Worm (Caenorhabditis elegans) whole organism, mixed stage, embryonic: Measurements from ENCODE around the gene nep-22.

ENCODE experiments used
- blmp-1 ChIP-seq: fragments of 150-350 bp; optimal IDR thresholded peaks from 2 replicates; lab custom pipeline; 2014; ENCODE audit warnings: missing biosample characterization, missing genetic modification characterization
- ces-1 ChIP-seq: fragments of 150-350 bp; optimal IDR thresholded peaks from 2 replicates; lab custom pipeline; 2014; ENCODE audit warnings: missing biosample characterization, missing genetic modification reagents, missing genetic modification characterization
- lsy-2 ChIP-seq: fragments of 150-350 bp; optimal IDR thresholded peaks from 2 replicates; lab custom pipeline; 2014; ENCODE audit warnings: missing biosample characterization, missing genetic modification characterization
- mep-1 ChIP-seq: fragments of 150-350 bp; optimal IDR thresholded peaks from 2 replicates; lab custom pipeline; 2017; ENCODE audit warnings: missing biosample characterization, missing genetic modification reagents, missing genetic modification characterization, inconsistent platforms
- nhr-12 ChIP-seq: fragments of 150-350 bp; optimal IDR thresholded peaks from 2 replicates; lab custom pipeline; 2014; ENCODE audit warnings: missing biosample characterization, missing genetic modification characterization
- nhr-237 ChIP-seq: fragments of 150-350 bp; optimal IDR thresholded peaks from 2 replicates; lab custom pipeline; 2014; ENCODE audit warnings: missing biosample characterization, missing genetic modification characterization
- nhr-28 ChIP-seq: fragments of 150-350 bp; optimal IDR thresholded peaks from 2 replicates; lab custom pipeline; 2014; ENCODE audit warnings: missing biosample characterization, missing genetic modification characterization
- nhr-76 ChIP-seq: sonication (generic microtip); optimal IDR thresholded peaks from 2 replicates; lab custom pipeline; 2017; ENCODE audit warnings: missing biosample characterization, missing genetic modification characterization
- snpc-4 ChIP-seq: fragments of 150-350 bp; optimal IDR thresholded peaks from 2 replicates; lab custom pipeline; 2014; ENCODE audit warnings: missing biosample characterization, missing genetic modification characterization
- sptf-1 ChIP-seq: sonication (generic microtip); optimal IDR thresholded peaks from 2 replicates; lab custom pipeline; 2017; ENCODE audit warnings: mild to moderate bottlenecking, missing genetic modification characterization, moderate library complexity, missing compliant biosample characterization
- unc-120 ChIP-seq: sonication (generic microtip); optimal IDR thresholded peaks from 2 replicates; lab custom pipeline; 2017; ENCODE audit warnings: missing genetic modification characterization, missing compliant biosample characterization; ENCODE audit not compliant: poor library complexity, severe bottlenecking
- unc-39 ChIP-seq: fragments of 150-350 bp; optimal IDR thresholded peaks from 2 replicates; lab custom pipeline; 2014; ENCODE audit warnings: missing biosample characterization, missing genetic modification characterization
- unc-62 ChIP-seq: fragments of 150-350 bp; optimal IDR thresholded peaks from 2 replicates; lab custom pipeline; 2014; ENCODE audit warnings: missing biosample characterization, missing genetic modification reagents, missing genetic modification characterization

DNA sequence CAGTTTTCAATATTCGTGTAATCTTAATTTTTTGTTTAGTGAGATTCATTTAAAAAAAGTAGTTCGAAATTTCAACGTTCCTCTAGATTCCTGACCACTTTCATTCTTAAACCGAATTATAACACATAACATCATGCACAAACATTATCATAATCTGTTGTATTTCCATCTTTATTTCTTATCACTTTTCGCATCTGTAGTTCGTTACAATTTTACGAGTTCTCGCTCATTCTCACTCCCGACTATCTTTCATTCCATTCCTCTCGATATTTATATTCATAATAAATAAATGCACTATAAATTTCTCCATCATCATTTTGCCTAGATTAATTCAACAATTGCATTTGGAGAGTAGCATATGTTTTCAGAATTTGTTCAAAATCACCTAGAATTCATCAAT, 46.9 kb downstream of the nep-22 start:
- no peak for TF ChIP-seq unc-120 (tag; lab: Kevin White, UChicago)
- TF ChIP-seq lsy-2 (tag; lab: Kevin White, UChicago) = no peak
- no peak for TF ChIP-seq nhr-28 (tag; lab: Kevin White, UChicago)
- no peak for TF ChIP-seq snpc-4 (tag; lab: Kevin White, UChicago)
- no peak for TF ChIP-seq nhr-76
- no peak for TF ChIP-seq ces-1 (GFP tag; lab: Kevin White, UChicago)
- TF ChIP-seq nhr-12 = no peak
- TF ChIP-seq mep-1 (tag; lab: Kevin White, UChicago) = no peak
- TF ChIP-seq unc-39 (tag; lab: Kevin White, UChicago) = no peak
- no peak for TF ChIP-seq blmp-1 (tag; lab: Kevin White, UChicago)
- TF ChIP-seq unc-62 (GFP tag; lab: Kevin White, UChicago) = no peak
- no peak for TF ChIP-seq sptf-1 (tag; lab: Kevin White, UChicago)
- no peak for TF ChIP-seq nhr-237
